Fruit fly (Drosophila melanogaster): Measurements from ENCODE around the gene abs.
"Not testable (repeated sequence)": the region's sequence is repeated elsewhere in the genome, so short reads cannot be mapped to it uniquely, and the experiment has no call there.

The abs gene

DNA sequence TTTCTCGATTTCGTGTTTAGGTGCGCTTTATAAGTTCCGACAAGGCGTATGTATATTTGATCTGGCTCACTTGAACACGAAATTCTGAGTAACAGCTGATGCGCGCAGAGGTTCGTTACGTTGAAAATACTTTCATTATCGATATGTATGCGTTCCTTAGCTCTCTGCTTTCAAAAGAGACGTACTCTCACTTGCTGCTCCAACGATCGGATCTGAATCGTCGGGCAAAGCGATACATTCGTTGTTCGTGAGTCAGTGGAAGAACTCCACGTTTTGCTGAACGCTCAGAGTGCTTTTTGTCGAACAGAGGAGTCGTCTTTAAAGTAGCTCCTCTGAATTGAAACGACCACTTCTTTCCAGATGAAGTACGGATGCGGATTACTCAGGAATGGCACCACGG is 35.8 kb upstream of the abs start, which contains the start of gene beta-Man:
TSS of gene beta-Man (plus strand) at position 152 of the 400 bp plus-strand sequence.
- peak; percentile 81 for TF ChIP-seq Blimp-1 (GFP tag; optimal IDR thresholded peaks at IDR 0.05)
- no peak for TF ChIP-seq Gug (GFP tag; IDR thresholded peaks at IDR 0.05)
- TF ChIP-seq Smox (GFP tag; optimal IDR thresholded peaks at IDR 0.05) = no peak
- TF ChIP-seq eg (GFP tag; IDR thresholded peaks at IDR 0.05) = no peak
- no peak for TF ChIP-seq Eip93F (GFP tag; optimal IDR thresholded peaks at IDR 0.05)
- no peak for TF ChIP-seq topi (GFP tag; optimal IDR thresholded peaks at IDR 0.05)
- no peak for TF ChIP-seq CG16779 (tag; optimal IDR thresholded peaks at IDR 0.05)
- no peak for TF ChIP-seq spab (GFP tag; optimal IDR thresholded peaks at IDR 0.05)
- peak; percentile 17 for TF ChIP-seq Sox102F (GFP tag; optimal IDR thresholded peaks at IDR 0.05)
- no peak for TF ChIP-seq CG3032 (tag; optimal IDR thresholded peaks at IDR 0.05)
- TF ChIP-seq fkh (GFP tag; optimal IDR thresholded peaks at IDR 0.05) = no peak
- TF ChIP-seq CG6808 (GFP tag; optimal IDR thresholded peaks at IDR 0.05) = no peak
- peak; percentile 65 for TF ChIP-seq CG6854 (GFP tag; optimal IDR thresholded peaks at IDR 0.05)
- no peak for TF ChIP-seq CG11902 (GFP tag; optimal IDR thresholded peaks at IDR 0.05)
- no peak for TF ChIP-seq pdm3 (GFP tag; optimal IDR thresholded peaks at IDR 0.05)
- TF ChIP-seq Hr39 (GFP tag; optimal IDR thresholded peaks at IDR 0.05) = no peak
- TF ChIP-seq Ets96B (tag; optimal IDR thresholded peaks at IDR 0.05) = no peak
- no peak for TF ChIP-seq CG7368 (GFP tag; optimal IDR thresholded peaks at IDR 0.05)
- no peak for TF ChIP-seq achi (GFP tag; optimal IDR thresholded peaks at IDR 0.05)
- peak; percentile 14 for TF ChIP-seq Sox14 (GFP tag; optimal IDR thresholded peaks at IDR 0.05)
- TF ChIP-seq CG1621 (tag; optimal IDR thresholded peaks at IDR 0.05) = peak; percentile 67
- TF ChIP-seq dsx (GFP tag; optimal IDR thresholded peaks at IDR 0.05; ENCODE audit: poor library complexity, severe bottlenecking) = peak; percentile 8
- TF ChIP-seq svp (GFP tag) = no peak
- no peak for TF ChIP-seq CG15336 (GFP tag; IDR thresholded peaks at IDR 0.05)
- TF ChIP-seq fd85E (GFP tag; optimal IDR thresholded peaks at IDR 0.05) = no peak
- TF ChIP-seq CG8632 (GFP tag; optimal IDR thresholded peaks at IDR 0.05) = no peak
- TF ChIP-seq CG4318 (GFP tag; optimal IDR thresholded peaks at IDR 0.05) = no peak
- peak; percentile 9 for TF ChIP-seq Lpt (GFP tag; optimal IDR thresholded peaks at IDR 0.05)
- no peak for TF ChIP-seq vri (GFP tag; optimal IDR thresholded peaks at IDR 0.05)
- no peak for TF ChIP-seq acj6 (GFP tag; optimal IDR thresholded peaks at IDR 0.05)
- no peak for TF ChIP-seq lz (GFP tag; optimal IDR thresholded peaks at IDR 0.05)
- no peak for TF ChIP-seq CG6792 (GFP tag; optimal IDR thresholded peaks at IDR 0.05)
- no peak for TF ChIP-seq Eip75B (GFP tag; optimal IDR thresholded peaks at IDR 0.05)
- TF ChIP-seq esn (GFP tag; optimal IDR thresholded peaks at IDR 0.05) = peak; percentile 12
- TF ChIP-seq cyc (GFP tag; optimal IDR thresholded peaks at IDR 0.05) = no peak
- peak; percentile 31 for TF ChIP-seq CG9139 (GFP tag; optimal IDR thresholded peaks at IDR 0.05)
- no peak for TF ChIP-seq Ets21C (GFP tag; optimal IDR thresholded peaks at IDR 0.05)
- TF ChIP-seq Eip78C (GFP tag) = peak; percentile 68

- TF ChIP-seq Blimp-1 (GFP tag; optimal IDR thresholded peaks at IDR 0.05); CG8119 (GFP tag; IDR thresholded peaks at IDR 0.05); fd85E (GFP tag; optimal IDR thresholded peaks at IDR 0.05): not testable (repeated sequence)
These were observed 21.4 kb upstream of the abs start, which contains the start of gene aux for dm6 chr3R:4211483-4211882. Gene aux, plus strand, starts transcription at chr3R:4211783.

DNA sequence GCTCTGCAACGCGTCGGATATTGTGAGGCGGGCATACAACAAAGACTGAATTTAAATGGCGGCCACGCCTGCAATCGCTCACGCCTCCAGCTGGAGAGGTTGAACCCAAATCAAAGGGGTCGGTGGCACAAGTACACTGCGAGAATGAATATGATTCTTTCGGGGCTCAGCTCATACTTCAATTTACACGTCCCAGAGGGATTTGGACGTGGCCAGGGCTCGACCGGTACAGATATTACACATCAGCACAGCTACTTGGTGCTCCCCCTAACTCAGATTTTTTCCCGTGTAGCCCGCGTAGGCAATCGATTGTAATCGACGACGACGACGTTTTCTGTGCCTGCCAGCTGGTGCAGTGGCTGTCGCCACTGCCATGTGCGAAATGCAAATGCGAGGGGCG is 18.8 kb upstream of the abs start:
- TF ChIP-seq Sox14 (GFP tag; optimal IDR thresholded peaks at IDR 0.05) (peak; percentile 88), salr (GFP tag; optimal IDR thresholded peaks at IDR 0.05) (peak; percentile 54 to 84), Hr38 (GFP tag; optimal IDR thresholded peaks at IDR 0.05) (peak; percentile 52), CG10631 (GFP tag; optimal IDR thresholded peaks at IDR 0.05) (peak; percentile 85), cyc (GFP tag; optimal IDR thresholded peaks at IDR 0.05) (peak; percentile 92), Ets96B (tag; optimal IDR thresholded peaks at IDR 0.05) (peak; percentile 89), dsx (GFP tag; optimal IDR thresholded peaks at IDR 0.05; ENCODE audit: poor library complexity, severe bottlenecking) (peak; percentile 82), CG8319 (GFP tag; optimal IDR thresholded peaks at IDR 0.05) (peak; percentile 85), CG34406 (GFP tag; optimal IDR thresholded peaks at IDR 0.05) (peak; percentile 77), dac (GFP tag; optimal IDR thresholded peaks at IDR 0.05) (peak; percentile 83), CG11902 (GFP tag; optimal IDR thresholded peaks at IDR 0.05) (peak; percentile 92), CG4318 (GFP tag; optimal IDR thresholded peaks at IDR 0.05) (peak; percentile 80), CG16779 (tag; optimal IDR thresholded peaks at IDR 0.05) (peak; percentile 65), CG6854 (GFP tag; optimal IDR thresholded peaks at IDR 0.05) (peak; percentile 47), lz (GFP tag; optimal IDR thresholded peaks at IDR 0.05) (peak; percentile 87), ss (GFP tag; optimal IDR thresholded peaks at IDR 0.05) (peak; percentile 84 to 90), Sox102F (GFP tag; optimal IDR thresholded peaks at IDR 0.05) (peak; percentile 73), topi (GFP tag; optimal IDR thresholded peaks at IDR 0.05) (peak; percentile 86), CG1621 (tag; optimal IDR thresholded peaks at IDR 0.05) (peak; percentile 89), CG8632 (GFP tag; optimal IDR thresholded peaks at IDR 0.05) (peak; percentile 77), CG31627 (GFP tag; optimal IDR thresholded peaks at IDR 0.05) (peak; percentile 90), Met (GFP tag; optimal IDR thresholded peaks at IDR 0.05) (peak; percentile 77), Blimp-1 (GFP tag; optimal IDR thresholded peaks at IDR 0.05) (no peak)
